Fruit fly (Drosophila melanogaster): Measurements from ENCODE around the gene Mrgn1.

The Mrgn1 gene

dm6 chrX:13676458-13676944, 45.3 kb downstream of the Mrgn1 start, which contains the start of gene CG11162:
Gene CG11162, plus strand, starts transcription at chrX:13676894.
- TF ChIP-seq Myc (optimal IDR thresholded peaks at IDR 0.05) (no peak), h (optimal IDR thresholded peaks at IDR 0.05) (no peak), insv (optimal IDR thresholded peaks at IDR 0.05) (no peak), Sin3A (optimal IDR thresholded peaks at IDR 0.05) (no peak), psq (optimal IDR thresholded peaks at IDR 0.05) (no peak), ttk (optimal IDR thresholded peaks at IDR 0.05) (no peak)

DNA sequence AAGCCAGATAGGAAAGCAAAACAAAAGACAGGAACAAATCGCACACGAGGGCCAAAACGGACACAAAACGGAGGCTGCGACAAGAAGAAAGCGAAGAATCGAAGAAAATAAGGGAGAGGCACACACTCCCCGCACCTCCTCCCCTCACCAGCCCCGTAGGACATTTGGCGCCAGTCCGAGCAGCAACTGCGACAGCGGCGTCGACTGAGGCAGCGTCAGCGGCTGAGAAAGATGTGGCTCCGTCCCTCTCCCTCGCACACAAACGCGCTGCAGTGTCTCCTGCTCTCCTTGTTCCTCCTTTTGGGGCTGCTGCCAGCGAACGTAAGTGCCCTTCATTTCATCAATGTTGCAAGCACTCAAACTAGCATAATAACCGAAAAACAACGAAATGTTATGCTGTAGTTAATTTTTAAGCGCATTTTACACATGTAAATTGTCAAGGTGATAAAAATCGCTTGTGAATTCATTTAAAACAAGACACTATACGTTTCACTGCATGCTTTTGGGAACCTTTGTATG, 51.4 kb downstream of the Mrgn1 start:
- no peak for TF ChIP-seq psq (optimal IDR thresholded peaks at IDR 0.05)

- TF ChIP-seq Myc (optimal IDR thresholded peaks at IDR 0.05), result no peak
- no peak for TF ChIP-seq psq (optimal IDR thresholded peaks at IDR 0.05)
- no peak for TF ChIP-seq h (optimal IDR thresholded peaks at IDR 0.05)
- TF ChIP-seq insv (optimal IDR thresholded peaks at IDR 0.05), result no peak
- TF ChIP-seq Sin3A (optimal IDR thresholded peaks at IDR 0.05), result no peak
- no peak for TF ChIP-seq ttk (optimal IDR thresholded peaks at IDR 0.05)
These were observed 52.4 kb downstream of the Mrgn1 start, which contains the start of gene CG15760 for dm6 chrX:13669366-13669765. Gene CG15760, plus strand, starts transcription at chrX:13669699.
